Fruit fly (Drosophila melanogaster) whole organism, embryonic: Measurements from ENCODE around the gene CG8301.

Experiments
- Antp ChIP-seq: fragments of 200-800 bp; sonication (Bioruptor generic); optimal IDR thresholded peaks from 3 replicates; lab custom pipeline; 2016; ENCODE audit warnings: missing biosample characterization, missing genetic modification characterization
- C15 ChIP-seq: fragments of 200-800 bp; sonication (Bioruptor generic); IDR thresholded peaks from 3 replicates; pipeline ENCODE4 v1.3.6; 2022; ENCODE audit warnings: missing biosample characterization, missing genetic modification characterization
- CG10147 ChIP-seq: fragments of 200-800 bp; sonication (Bioruptor generic); optimal IDR thresholded peaks from 2 replicates; lab custom pipeline; 2019; ENCODE audit warnings: missing biosample characterization, mild to moderate bottlenecking, missing genetic modification characterization, moderate library complexity
- CG10321 ChIP-seq: fragments of 200-800 bp; sonication (Bioruptor generic); IDR thresholded peaks from 2 replicates; pipeline ENCODE4 v1.3.6; 2022; ENCODE audit warnings: missing biosample characterization, missing genetic modification characterization
- CG10462 ChIP-seq: fragments of 200-800 bp; sonication (Bioruptor generic); optimal IDR thresholded peaks from 2 replicates; lab custom pipeline; 2016; ENCODE audit warnings: missing biosample characterization, missing genetic modification characterization
- CG11560 ChIP-seq: fragments of 200-800 bp; sonication (Bioruptor generic); IDR thresholded peaks from 3 replicates; pipeline ENCODE4 v1.3.6; 2022; ENCODE audit warnings: missing biosample characterization, missing genetic modification characterization
- CG14014 ChIP-seq: fragments of 200-800 bp; sonication (Bioruptor generic); IDR thresholded peaks from 2 replicates; pipeline ENCODE4 v1.3.6; 2022; ENCODE audit warnings: missing biosample characterization, missing genetic modification characterization
- CG14860 ChIP-seq: fragments of 200-800 bp; sonication (Bioruptor generic); IDR thresholded peaks from 3 replicates; pipeline ENCODE4 v1.3.6; 2022; ENCODE audit warnings: missing biosample characterization, missing genetic modification characterization; ENCODE audit not compliant: partially characterized antibody
- CG15073 ChIP-seq: fragments of 200-800 bp; sonication (Bioruptor generic); optimal IDR thresholded peaks from 2 replicates; lab custom pipeline; 2016; ENCODE audit warnings: missing biosample characterization, missing genetic modification characterization
- CG1602 ChIP-seq: fragments of 200-800 bp; sonication (Bioruptor generic); optimal IDR thresholded peaks from 3 replicates; lab custom pipeline; 2016; ENCODE audit warnings: missing biosample characterization, missing genetic modification characterization
- CG17186 ChIP-seq: fragments of 200-800 bp; sonication (Bioruptor generic); optimal IDR thresholded peaks from 3 replicates; lab custom pipeline; 2017; ENCODE audit warnings: missing biosample characterization, missing genetic modification reagents, missing genetic modification characterization
- CG2116 ChIP-seq: fragments of 200-800 bp; sonication (Bioruptor generic); optimal IDR thresholded peaks from 3 replicates; lab custom pipeline; 2018; ENCODE audit warnings: missing biosample characterization, mild to moderate bottlenecking, missing genetic modification characterization
- CG2875 ChIP-seq: fragments of 200-800 bp; sonication (Bioruptor generic); optimal IDR thresholded peaks from 2 replicates; lab custom pipeline; 2017; ENCODE audit warnings: missing biosample characterization, mild to moderate bottlenecking, missing genetic modification characterization, missing genetic modification reagents
- CG3163 ChIP-seq: fragments of 200-800 bp; sonication (Bioruptor generic); optimal IDR thresholded peaks from 3 replicates; lab custom pipeline; 2016; ENCODE audit warnings: missing biosample characterization, missing genetic modification characterization
- CG33213 ChIP-seq: fragments of 200-800 bp; sonication (Bioruptor generic); optimal IDR thresholded peaks from 3 replicates; lab custom pipeline; 2016; ENCODE audit warnings: missing biosample characterization, missing genetic modification characterization
- CG6175 ChIP-seq: fragments of 200-800 bp; sonication (Bioruptor generic); IDR thresholded peaks from 3 replicates; pipeline ENCODE4 v1.3.6; 2022; ENCODE audit warnings: missing biosample characterization, missing genetic modification characterization
- CG6813 ChIP-seq: fragments of 200-800 bp; sonication (Bioruptor generic); optimal IDR thresholded peaks from 2 replicates; lab custom pipeline; 2017; ENCODE audit warnings: missing biosample characterization, missing genetic modification characterization, mild to moderate bottlenecking, moderate library complexity, missing genetic modification reagents
- CG7372 ChIP-seq: fragments of 200-800 bp; sonication (Bioruptor generic); IDR thresholded peaks from 2 replicates; pipeline ENCODE4 v1.3.6; 2022; ENCODE audit warnings: missing biosample characterization, missing genetic modification characterization
- CG7745 ChIP-seq: fragments of 200-800 bp; sonication (Bioruptor generic); optimal IDR thresholded peaks from 2 replicates; lab custom pipeline; 2018; ENCODE audit warnings: missing biosample characterization, mild to moderate bottlenecking, missing genetic modification characterization, moderate library complexity
- CG8281 ChIP-seq: fragments of 200-800 bp; sonication (Bioruptor generic); optimal IDR thresholded peaks from 2 replicates; lab custom pipeline; 2018; ENCODE audit warnings: missing biosample characterization, mild to moderate bottlenecking, missing genetic modification characterization, moderate library complexity
- CTCF ChIP-seq: fragments of 200-800 bp; sonication (Bioruptor generic); optimal IDR thresholded peaks from 2 replicates; lab custom pipeline; 2017; ENCODE audit warnings: missing biosample characterization, mild to moderate bottlenecking, missing genetic modification characterization, moderate library complexity
- D19A ChIP-seq: fragments of 200-800 bp; optimal IDR thresholded peaks from 3 replicates; lab custom pipeline; 2019; ENCODE audit warnings: missing biosample characterization, mild to moderate bottlenecking, missing genetic modification characterization, moderate library complexity
- Doc3 ChIP-seq: fragments of 200-800 bp; sonication (Bioruptor generic); IDR thresholded peaks from 3 replicates; pipeline ENCODE4 v1.3.6; 2022; ENCODE audit warnings: missing biosample characterization, missing genetic modification characterization; ENCODE audit not compliant: partially characterized antibody
- Ets97D ChIP-seq: fragments of 200-800 bp; sonication (Bioruptor generic); optimal IDR thresholded peaks from 3 replicates; lab custom pipeline; 2016; ENCODE audit warnings: missing biosample characterization, missing genetic modification characterization
- Fer1 ChIP-seq: fragments of 200-800 bp; sonication (Bioruptor generic); optimal IDR thresholded peaks from 2 replicates; lab custom pipeline; 2017; ENCODE audit warnings: missing biosample characterization, mild to moderate bottlenecking, missing genetic modification characterization
- Fer3 ChIP-seq: fragments of 200-800 bp; sonication (Bioruptor generic); optimal IDR thresholded peaks from 2 replicates; lab custom pipeline; 2018; ENCODE audit warnings: missing biosample characterization, mild to moderate bottlenecking, missing genetic modification characterization, moderate library complexity
- HHEX ChIP-seq: fragments of 200-800 bp; sonication (Bioruptor generic); optimal IDR thresholded peaks from 3 replicates; lab custom pipeline; 2017; ENCODE audit warnings: missing biosample characterization, mild to moderate bottlenecking, missing genetic modification characterization, missing genetic modification reagents
- HLH54F ChIP-seq: fragments of 200-800 bp; sonication (Bioruptor generic); optimal IDR thresholded peaks from 3 replicates; lab custom pipeline; 2016; ENCODE audit warnings: missing biosample characterization, missing genetic modification characterization
- MBD-R2 ChIP-seq: fragments of 200-800 bp; sonication (Bioruptor generic); IDR thresholded peaks from 2 replicates; pipeline ENCODE4 v1.3.6; 2022; ENCODE audit warnings: missing biosample characterization, missing genetic modification characterization
- Max ChIP-seq: fragments of 200-800 bp; sonication (Bioruptor generic); optimal IDR thresholded peaks from 2 replicates; lab custom pipeline; 2016; ENCODE audit warnings: missing biosample characterization, mild to moderate bottlenecking, missing genetic modification characterization
- Med ChIP-seq: fragments of 200-800 bp; sonication (Bioruptor generic); peaks from one replicate; lab custom pipeline; 2016; ENCODE audit warnings: missing biosample characterization, missing genetic modification characterization, mild to moderate bottlenecking, inconsistent platforms, moderate library complexity
- Meics ChIP-seq: fragments of 200-800 bp; sonication (Bioruptor generic); optimal IDR thresholded peaks from 2 replicates; lab custom pipeline; 2017; ENCODE audit warnings: missing biosample characterization, mild to moderate bottlenecking, missing genetic modification characterization
- Neu2 ChIP-seq: fragments of 200-800 bp; sonication (Bioruptor generic); optimal IDR thresholded peaks from 3 replicates; lab custom pipeline; 2016; ENCODE audit warnings: missing biosample characterization, missing genetic modification characterization, borderline replicate concordance
- Tbp ChIP-seq: fragments of >200 bp; optimal IDR thresholded peaks from 2 replicates; lab custom pipeline; 2018; ENCODE audit warnings: missing biosample characterization, missing genetic modification characterization
- ab ChIP-seq: fragments of 200-800 bp; sonication (Bioruptor generic); optimal IDR thresholded peaks from 2 replicates; lab custom pipeline; 2016; ENCODE audit warnings: missing biosample characterization, missing genetic modification characterization
- aop ChIP-seq: fragments of 200-800 bp; sonication (Bioruptor generic); IDR thresholded peaks from 2 replicates; pipeline ENCODE4 v1.3.6; 2022; ENCODE audit warnings: missing biosample characterization, missing genetic modification characterization
- crc ChIP-seq: fragments of 200-800 bp; sonication (Bioruptor generic); optimal IDR thresholded peaks from 2 replicates; lab custom pipeline; 2016; ENCODE audit warnings: missing biosample characterization, missing genetic modification characterization
- cwo ChIP-seq: fragments of 200-800 bp; sonication (Bioruptor generic); optimal IDR thresholded peaks from 3 replicates; lab custom pipeline; 2017; ENCODE audit warnings: missing biosample characterization, missing genetic modification characterization, mild to moderate bottlenecking, moderate library complexity, missing genetic modification reagents
- dm ChIP-seq: fragments of 200-800 bp; sonication (Bioruptor generic); optimal IDR thresholded peaks from 3 replicates; lab custom pipeline; 2016; ENCODE audit warnings: missing biosample characterization, missing genetic modification characterization
- esg ChIP-seq: fragments of 200-800 bp; sonication (Bioruptor generic); conservative IDR thresholded peaks from 2 replicates; pipeline ENCODE4 v1.3.6; 2022; ENCODE audit warnings: missing biosample characterization, missing genetic modification characterization
- gcm2 ChIP-seq: fragments of 200-800 bp; sonication (Bioruptor generic); optimal IDR thresholded peaks from 2 replicates; lab custom pipeline; 2016; ENCODE audit warnings: missing biosample characterization, missing genetic modification characterization
- gro ChIP-seq: fragments of 200-800 bp; sonication (Bioruptor generic); optimal IDR thresholded peaks from 2 replicates; lab custom pipeline; 2016; ENCODE audit warnings: missing biosample characterization, missing genetic modification characterization
- hb ChIP-seq: fragments of 200-800 bp; sonication (Bioruptor generic); IDR thresholded peaks from 3 replicates; pipeline ENCODE4 v1.3.6; 2022; ENCODE audit warnings: missing biosample characterization, missing genetic modification characterization; ENCODE audit not compliant: partially characterized antibody
- hth ChIP-seq: fragments of >200 bp; optimal IDR thresholded peaks from 2 replicates; lab custom pipeline; 2017; ENCODE audit warnings: inconsistent platforms
- p53 ChIP-seq: fragments of 200-800 bp; sonication (Bioruptor generic); optimal IDR thresholded peaks from 2 replicates; lab custom pipeline; 2016; ENCODE audit warnings: missing biosample characterization, missing genetic modification characterization
- pho ChIP-seq: fragments of 200-800 bp; sonication (Bioruptor generic); optimal IDR thresholded peaks from 2 replicates; lab custom pipeline; 2016; ENCODE audit warnings: missing biosample characterization, missing genetic modification characterization
- prd ChIP-seq, 3 experiments: fragments of >200 bp in 2 of 3; fragments of 200-800 bp in 1 of 3; sonication (Bioruptor generic) in 1 of 3; optimal IDR thresholded peaks in 2 of 3; IDR thresholded peaks in 1 of 3; 2 replicates in 2 of 3; 3 replicates in 1 of 3; pipeline versions ENCODE4 v1.3.6 to Lab custom; 2017 to 2022; ENCODE audit warnings: missing biosample characterization in 1 of 3, missing genetic modification characterization in 1 of 3
- run ChIP-seq: fragments of 200-800 bp; sonication (Bioruptor generic); optimal IDR thresholded peaks from 3 replicates; lab custom pipeline; 2018; ENCODE audit warnings: missing biosample characterization, mild to moderate bottlenecking, missing genetic modification characterization
- sens ChIP-seq: fragments of 200-800 bp; sonication (Bioruptor generic); peaks from one replicate; lab custom pipeline; 2016; ENCODE audit warnings: missing biosample characterization, missing genetic modification characterization
- tap ChIP-seq: fragments of 200-800 bp; optimal IDR thresholded peaks from 3 replicates; lab custom pipeline; 2019; ENCODE audit warnings: missing biosample characterization, mild to moderate bottlenecking, missing genetic modification characterization, moderate library complexity
- tll ChIP-seq, 2 experiments: fragments of 200-800 bp in 1 of 2; fragments of >200 bp in 1 of 2; sonication (Bioruptor generic) in 1 of 2; optimal IDR thresholded peaks; 2 replicates each; lab custom pipeline; 2017 to 2019; ENCODE audit warnings: missing biosample characterization in 2 of 2, missing genetic modification characterization in 2 of 2, mild to moderate bottlenecking in 1 of 2, moderate library complexity in 1 of 2

Gene CG8301

DNA sequence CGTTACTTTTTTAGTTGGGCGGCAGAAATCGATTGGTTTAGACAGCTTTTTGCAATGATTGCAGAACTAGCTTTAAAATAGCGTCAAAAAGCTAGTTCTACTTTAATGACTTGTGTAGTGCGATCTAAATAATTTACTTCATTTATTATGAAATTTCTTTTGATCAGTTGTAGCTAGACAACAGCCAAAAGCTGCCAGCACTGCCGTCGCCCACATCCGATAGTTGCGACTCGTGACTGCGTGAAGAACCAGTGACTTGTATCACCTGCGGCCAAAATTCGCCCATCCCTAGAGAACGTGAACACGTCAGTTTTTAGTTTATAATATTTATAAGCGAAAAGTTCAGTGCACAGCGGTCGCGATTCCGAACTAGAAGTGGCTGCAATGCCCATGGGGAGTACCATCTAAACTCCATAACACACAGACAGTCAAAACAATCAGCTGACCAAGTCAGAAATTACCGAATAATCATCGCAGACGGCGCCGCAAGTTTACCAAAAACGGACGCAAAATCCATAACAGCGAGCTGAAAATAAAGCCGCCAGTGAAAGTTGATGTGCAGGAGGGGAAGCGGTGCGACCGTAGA lies 5.7 kb downstream of the CG8301 start, which contains the start of gene P58IPK (continued):
- TF ChIP-seq crc (GFP tag; lab: Kevin White, UChicago) (peak; percentile 54), C15 (GFP tag; lab: Robert Waterston, UW) (no peak), CG6813 (no peak), CG1602 (peak; percentile 44), CG14860 (peak; percentile 88), Meics (GFP tag; lab: Kevin White, UChicago) (peak; percentile 56), hth (lab: Kevin White, UChicago) (no peak), run (tag; lab: Kevin White, UChicago) (no peak), CG14014 (GFP tag; lab: Robert Waterston, UW) (peak; percentile 56), dm (GFP tag; lab: Kevin White, UChicago) (peak; percentile 68), CG10147 (GFP tag; lab: Kevin White, UChicago) (peak; percentile 55), CG2116 (GFP tag; lab: Kevin White, UChicago) (peak; percentile 90), HLH54F (peak; percentile 81), pho (GFP tag; lab: Kevin White, UChicago) (peak; percentile 75), prd (optimal IDR thresholded peaks at IDR 0.05; lab: Kevin White, UChicago) (no peak), prd (GFP tag; IDR thresholded peaks at IDR 0.05; lab: Robert Waterston, UW) (peak; percentile 73), HHEX (peak; percentile 37), Max (peak; percentile 56), CG15073 (GFP tag; lab: Kevin White, UChicago) (no peak), D19A (no peak), p53 (GFP tag; lab: Kevin White, UChicago) (peak; percentile 60), tll (GFP tag; optimal IDR thresholded peaks at IDR 0.05; lab: Kevin White, UChicago) (no peak), CG3163 (GFP tag; lab: Kevin White, UChicago) (peak; percentile 58), CG7745 (tag; lab: Kevin White, UChicago) (no peak), hb (peak; percentile 90), ab (GFP tag; lab: Kevin White, UChicago) (no peak), sens (GFP tag; lab: Kevin White, UChicago) (peak; percentile 91), CG6175 (peak; percentile 64), Neu2 (GFP tag; lab: Kevin White, UChicago) (no peak), aop (no peak), CG2875 (GFP tag; lab: Kevin White, UChicago) (no peak), CG10462 (peak; percentile 34), CG8281 (tag; lab: Kevin White, UChicago) (no peak), Fer3 (tag; lab: Kevin White, UChicago) (peak; percentile 45), CG7372 (GFP tag; lab: Robert Waterston, UW) (peak; percentile 71), esg (GFP tag; lab: Robert Waterston, UW) (peak; percentile 53; the same call in 1 of the 2 replicates), CTCF (GFP tag; lab: Kevin White, UChicago) (no peak), Antp (GFP tag; lab: Kevin White, UChicago) (peak; percentile 77), Tbp (GFP tag; lab: Kevin White, UChicago) (no peak), gro (GFP tag; lab: Kevin White, UChicago) (peak; percentile 82), CG10321 (no peak), CG17186 (GFP tag; lab: Kevin White, UChicago) (peak; percentile 72), tap (no peak), CG11560 (tag; lab: Robert Waterston, UW) (peak; percentile 8; the same call in 1 of the 3 replicates), CG33213 (GFP tag; lab: Kevin White, UChicago) (peak; percentile 74), Ets97D (GFP tag; lab: Kevin White, UChicago) (peak; percentile 90), cwo (no peak), MBD-R2 (GFP tag; lab: Robert Waterston, UW) (peak; percentile 79), Fer1 (GFP tag; lab: Kevin White, UChicago) (peak; percentile 41), gcm2 (GFP tag; lab: Kevin White, UChicago) (no peak), Doc3 (peak; percentile 87), Med (GFP tag; lab: Kevin White, UChicago) (peak; percentile 97)
